Worm (Caenorhabditis elegans): Measurements from ENCODE around the gene jhdm-1.
A peak's percentile ranks its signal among the peaks of the same experiment; 100 is the strongest.

The jhdm-1 gene

DNA sequence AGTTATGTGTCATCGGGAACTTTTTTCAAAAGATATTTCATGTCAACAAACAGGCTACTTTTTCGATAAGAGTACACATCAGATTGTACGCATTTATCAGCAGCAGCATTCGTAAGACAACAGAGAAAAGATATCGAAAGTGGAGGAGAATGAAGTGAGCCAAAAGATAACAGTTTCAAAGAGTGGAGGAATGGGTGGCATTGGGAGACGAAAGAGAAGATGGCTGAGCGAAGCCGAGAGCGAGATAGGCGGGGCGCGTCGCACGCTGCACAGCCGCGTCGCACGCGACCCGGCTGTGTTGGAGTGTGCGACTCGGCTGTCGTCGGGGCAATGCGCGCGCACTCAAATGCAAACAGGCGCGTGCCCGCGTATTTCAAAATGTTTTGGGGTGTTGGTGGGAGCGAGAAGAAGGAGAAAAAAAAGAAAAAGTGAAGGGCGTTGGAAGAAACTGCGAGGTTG, 9.9 kb downstream of the jhdm-1 start (continued):
- TF ChIP-seq nhr-80 (tag; optimal IDR thresholded peaks at IDR 0.05) (peak; percentile 99), Y95B8A.8 (GFP tag; IDR thresholded peaks at IDR 0.05) (peak; percentile 94), hlh-12 (tag; optimal IDR thresholded peaks at IDR 0.05) (no peak), gei-17 (GFP tag; optimal IDR thresholded peaks at IDR 0.05) (no peak), somi-1 (GFP tag; optimal IDR thresholded peaks at IDR 0.05) (peak; percentile 77), snpc-1.3 (tag; optimal IDR thresholded peaks at IDR 0.05; ENCODE audit: insufficient read depth) (no peak), let-607 (tag; optimal IDR thresholded peaks at IDR 0.05) (peak; percentile 83 to 87), let-526 (GFP tag; IDR thresholded peaks at IDR 0.05) (peak; percentile 84)

DNA sequence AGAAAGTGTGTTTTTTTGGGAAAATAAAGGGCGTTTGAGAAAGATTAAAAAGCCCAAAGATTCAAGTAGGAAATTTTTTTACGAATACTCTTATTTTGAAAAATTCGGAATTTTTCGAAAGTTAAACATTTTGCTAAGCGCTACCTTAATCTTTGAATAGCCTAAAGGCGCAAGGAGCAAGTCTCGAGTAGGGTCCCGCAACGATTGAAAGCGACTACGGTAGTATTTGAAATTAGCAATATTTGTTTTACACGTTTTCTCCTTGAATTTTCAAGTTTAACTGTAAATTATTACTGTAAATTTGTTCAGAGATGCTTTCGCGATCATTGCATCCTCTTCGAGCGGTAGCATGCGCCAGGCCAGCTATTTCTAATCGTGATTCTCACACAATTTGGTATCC, 10.6 kb downstream of the jhdm-1 start, which contains the start of gene nduf-2.2:
nduf-2.2 (plus strand) TSS at position 310 of the 400 bp plus-strand sequence.
- no peak for TF ChIP-seq ztf-25 (GFP tag; IDR thresholded peaks at IDR 0.05)
- no peak for TF ChIP-seq F39B2.1 (GFP tag; IDR thresholded peaks at IDR 0.05)
- TF ChIP-seq mxl-1 (tag; optimal IDR thresholded peaks at IDR 0.05) = no peak
- no peak for TF ChIP-seq zfh-2 (GFP tag; conservative IDR thresholded peaks at IDR 0.05)
- TF ChIP-seq F22D6.2 (tag; optimal IDR thresholded peaks at IDR 0.05) = no peak
- TF ChIP-seq let-526 (GFP tag; IDR thresholded peaks at IDR 0.05) = no peak
- no peak for TF ChIP-seq nfya-1 (tag; optimal IDR thresholded peaks at IDR 0.05; ENCODE audit: borderline replicate concordance, insufficient read depth)
- TF ChIP-seq bed-1 (GFP tag; IDR thresholded peaks at IDR 0.05) = no peak
- TF ChIP-seq Y95B8A.8 (GFP tag; IDR thresholded peaks at IDR 0.05) = no peak
- TF ChIP-seq rpc-1 (optimal IDR thresholded peaks at IDR 0.05) = no peak
- no peak for TF ChIP-seq rpc-1 (tag; optimal IDR thresholded peaks at IDR 0.05)
- TF ChIP-seq madf-8 (GFP tag; conservative IDR thresholded peaks at IDR 0.05) = no peak; the same call in 1 of the 2 replicates
- TF ChIP-seq fkh-3 (tag; optimal IDR thresholded peaks at IDR 0.05) = no peak
- no peak for TF ChIP-seq mcd-1 (GFP tag; IDR thresholded peaks at IDR 0.05)
- no peak for TF ChIP-seq akir-1 (GFP tag; optimal IDR thresholded peaks at IDR 0.05)
- TF ChIP-seq ekl-4 (GFP tag; IDR thresholded peaks at IDR 0.05) = no peak
- TF ChIP-seq B0336.3 (GFP tag; IDR thresholded peaks at IDR 0.05) = no peak
- no peak for TF ChIP-seq nhr-120 (GFP tag; IDR thresholded peaks at IDR 0.05)
- TF ChIP-seq ceh-27 (GFP tag; optimal IDR thresholded peaks at IDR 0.05) = no peak
- no peak for TF ChIP-seq ceh-91 (GFP tag; IDR thresholded peaks at IDR 0.05)
- peak; percentile 67 for TF ChIP-seq madf-6 (GFP tag; IDR thresholded peaks at IDR 0.05)
- TF ChIP-seq bed-2 (GFP tag; IDR thresholded peaks at IDR 0.05) = no peak
- no peak for TF ChIP-seq Y79H2A.3 (GFP tag; conservative IDR thresholded peaks at IDR 0.05)
- peak; percentile 85 for TF ChIP-seq lsl-1 (GFP tag; optimal IDR thresholded peaks at IDR 0.05)
- no peak for TF ChIP-seq F49E8.2 (tag; optimal IDR thresholded peaks at IDR 0.05; ENCODE audit: insufficient read depth)
- TF ChIP-seq attf-6 (GFP tag; IDR thresholded peaks at IDR 0.05) = no peak
- no peak for TF ChIP-seq nhr-80 (tag; optimal IDR thresholded peaks at IDR 0.05)
- TF ChIP-seq ama-1 (optimal IDR thresholded peaks at IDR 0.05) = no peak
- no peak for TF ChIP-seq ama-1 (GFP tag; optimal IDR thresholded peaks at IDR 0.05)
- no peak for TF ChIP-seq C17E4.6 (GFP tag; IDR thresholded peaks at IDR 0.05)
- TF ChIP-seq rec-8 (tag; optimal IDR thresholded peaks at IDR 0.05) = no peak
- TF ChIP-seq dox-1 (GFP tag; IDR thresholded peaks at IDR 0.05) = no peak
- TF ChIP-seq D2030.7 (GFP tag; IDR thresholded peaks at IDR 0.05) = 0 out of 2 replicates have a peak, but pooled peaks have one; percentile 15
- TF ChIP-seq ztf-28 (GFP tag; IDR thresholded peaks at IDR 0.05) = no peak
- TF ChIP-seq ztf-18 (tag; optimal IDR thresholded peaks at IDR 0.05) = no peak
- peak; percentile 23 for TF ChIP-seq xnd-1 (tag; optimal IDR thresholded peaks at IDR 0.05)
- no peak for TF ChIP-seq egl-18 (GFP tag; IDR thresholded peaks at IDR 0.05)
- TF ChIP-seq ets-4 (GFP tag; optimal IDR thresholded peaks at IDR 0.05) = no peak
- no peak for TF ChIP-seq dpff-1 (tag; optimal IDR thresholded peaks at IDR 0.05)
- no peak for TF ChIP-seq nhr-90 (tag; optimal IDR thresholded peaks at IDR 0.05)
- peak; percentile 24 for TF ChIP-seq lin-54 (GFP tag; optimal IDR thresholded peaks at IDR 0.05)
- TF ChIP-seq snpc-1.3 (tag; optimal IDR thresholded peaks at IDR 0.05; ENCODE audit: insufficient read depth) = no peak
- no peak for TF ChIP-seq mes-4 (tag; optimal IDR thresholded peaks at IDR 0.05)
- TF ChIP-seq ceh-58 (GFP tag; IDR thresholded peaks at IDR 0.05) = no peak
